Fruit fly (Drosophila melanogaster) whole organism, embryonic: ENCODE results near the gene Sgt1.

Experiments used
- CG4328 ChIP-seq: fragments of 200-800 bp; sonication (Bioruptor generic); optimal IDR thresholded peaks from 3 replicates; lab custom pipeline; 2017; ENCODE audit warnings: missing biosample characterization, missing genetic modification reagents, missing genetic modification characterization
- cato ChIP-seq: fragments of 200-800 bp; sonication (Bioruptor generic); optimal IDR thresholded peaks from 2 replicates; lab custom pipeline; 2016; ENCODE audit warnings: missing biosample characterization, missing genetic modification characterization, borderline replicate concordance
- so ChIP-seq: fragments of 200-800 bp; sonication (Bioruptor generic); IDR thresholded peaks from 3 replicates; pipeline ENCODE4 v1.3.6; 2022; ENCODE audit warnings: missing biosample characterization, missing genetic modification characterization

DNA sequence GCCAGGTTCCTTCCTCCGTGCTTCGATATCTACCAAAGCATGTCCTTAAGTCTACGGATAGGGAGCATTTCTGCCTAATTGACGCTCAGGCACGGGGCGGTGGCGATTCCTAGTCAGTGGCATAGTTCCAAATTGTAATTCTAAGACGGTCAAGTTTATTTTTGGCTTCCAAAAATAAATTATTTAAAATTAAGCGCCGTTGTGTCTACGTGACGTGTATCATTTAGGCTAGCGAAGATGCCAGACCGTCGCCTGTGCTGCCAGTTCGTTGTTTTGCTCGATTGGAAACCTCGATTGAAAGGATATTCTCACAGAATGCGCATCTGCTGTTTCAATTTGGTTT, 44.0 kb upstream of the Sgt1 start:
- TF ChIP-seq so (GFP tag; lab: Robert Waterston, UW): no peak
- TF ChIP-seq CG4328 (GFP tag; lab: Kevin White, UChicago): no peak
- no peak for TF ChIP-seq cato (GFP tag; lab: Kevin White, UChicago)
